Fruit fly (Drosophila melanogaster) whole organism, prepupa: ENCODE results near the gene sds22.

Experiments used
- Blimp-1 ChIP-seq: fragments of 200-800 bp; sonication (Bioruptor generic); optimal IDR thresholded peaks from 3 replicates; lab custom pipeline; 2017; ENCODE audit warnings: missing biosample characterization, missing genetic modification characterization, mild to moderate bottlenecking, moderate library complexity, missing genetic modification reagents
- CG10669 ChIP-seq: fragments of 200-800 bp; sonication (Bioruptor generic); optimal IDR thresholded peaks from 3 replicates; lab custom pipeline; 2018; ENCODE audit warnings: missing biosample characterization, mild to moderate bottlenecking, missing genetic modification characterization, moderate library complexity
- CG11902 ChIP-seq: fragments of 200-800 bp; sonication (Bioruptor generic); optimal IDR thresholded peaks from 3 replicates; lab custom pipeline; 2016; ENCODE audit warnings: missing biosample characterization, missing genetic modification characterization
- CG31627 ChIP-seq: fragments of 200-800 bp; sonication (Bioruptor generic); optimal IDR thresholded peaks from 3 replicates; lab custom pipeline; 2016; ENCODE audit warnings: missing biosample characterization, missing genetic modification characterization
- CG4318 ChIP-seq: fragments of 200-800 bp; sonication (Bioruptor generic); optimal IDR thresholded peaks from 3 replicates; lab custom pipeline; 2017; ENCODE audit warnings: missing biosample characterization, mild to moderate bottlenecking, missing genetic modification characterization
- CG6276 ChIP-seq: fragments of 200-800 bp; sonication (Bioruptor generic); optimal IDR thresholded peaks from 2 replicates; lab custom pipeline; 2017; ENCODE audit warnings: missing biosample characterization, mild to moderate bottlenecking, missing genetic modification characterization
- CG6808 ChIP-seq: fragments of 200-800 bp; sonication (Bioruptor generic); optimal IDR thresholded peaks from 3 replicates; lab custom pipeline; 2017; ENCODE audit warnings: missing biosample characterization, missing genetic modification characterization, mild to moderate bottlenecking, moderate library complexity, missing genetic modification reagents
- Eip78C ChIP-seq: fragments of 200-800 bp; sonication (Bioruptor generic); peaks from one replicate; lab custom pipeline; 2016; ENCODE audit warnings: missing biosample characterization, missing genetic modification characterization
- Ets96B ChIP-seq: fragments of 200-800 bp; optimal IDR thresholded peaks from 2 replicates; lab custom pipeline; 2019; ENCODE audit warnings: missing biosample characterization, mild to moderate bottlenecking, missing genetic modification characterization, moderate library complexity
- Hr39 ChIP-seq: fragments of 200-800 bp; sonication (Bioruptor generic); optimal IDR thresholded peaks from 2 replicates; lab custom pipeline; 2016; ENCODE audit warnings: missing biosample characterization, missing genetic modification characterization
- topi ChIP-seq: fragments of 200-800 bp; sonication (Bioruptor generic); optimal IDR thresholded peaks from 3 replicates; lab custom pipeline; 2016; ENCODE audit warnings: missing biosample characterization, missing genetic modification characterization

- TF ChIP-seq Hr39 (GFP tag; lab: Kevin White, UChicago) (no peak), CG31627 (GFP tag; lab: Kevin White, UChicago) (no peak), CG6808 (GFP tag; lab: Kevin White, UChicago) (no peak), Blimp-1 (GFP tag; lab: Kevin White, UChicago) (no peak), Ets96B (tag; lab: Kevin White, UChicago) (no peak), CG10669 (GFP tag; lab: Kevin White, UChicago) (no peak), Eip78C (GFP tag; lab: Kevin White, UChicago) (no peak), CG11902 (no peak), CG4318 (GFP tag; lab: Kevin White, UChicago) (no peak), topi (GFP tag; lab: Kevin White, UChicago) (no peak), CG6276 (GFP tag; lab: Kevin White, UChicago) (no peak)
Observed at dm6 chr3R:17412458-17413127, 21.2 kb downstream of the sds22 start, which contains the start of gene CG42821.
